Fruit fly (Drosophila melanogaster): ENCODE data around the gene CG11449.
A peak's percentile ranks its signal among the peaks of the same experiment; 100 is the strongest.

CG11449 gene

DNA sequence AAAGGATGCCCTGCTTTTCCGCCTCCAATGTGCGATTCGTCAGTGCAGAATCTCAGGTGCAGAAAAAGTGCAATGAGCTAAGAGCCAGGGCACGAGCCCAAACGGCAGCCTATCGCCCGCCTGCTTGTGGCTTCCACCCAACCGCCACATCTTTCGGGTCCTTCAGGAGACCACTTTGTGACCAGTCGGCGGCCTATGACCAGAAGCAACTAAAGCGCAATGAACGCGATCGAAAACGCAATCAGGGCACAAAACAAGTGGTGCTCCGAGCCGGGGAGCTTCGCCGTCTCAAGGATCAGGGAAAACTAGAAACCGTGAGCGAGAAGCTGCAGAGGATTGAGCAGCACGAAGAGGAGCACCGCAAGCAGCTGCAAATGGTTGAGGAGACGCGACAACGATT, at the start of gene CG11449:
Gene CG11449, plus strand, starts transcription at position 6 of the 400 bp plus-strand sequence.
- TF ChIP-seq Ets98B (GFP tag; IDR thresholded peaks at IDR 0.05) (no peak), CG9948 (tag; optimal IDR thresholded peaks at IDR 0.05) (no peak), CG17806 (tag; optimal IDR thresholded peaks at IDR 0.05) (no peak), CG8159 (tag; optimal IDR thresholded peaks at IDR 0.05) (no peak), CG12605 (GFP tag; IDR thresholded peaks at IDR 0.05) (no peak), CG34367 (tag; optimal IDR thresholded peaks at IDR 0.05) (no peak)

DNA sequence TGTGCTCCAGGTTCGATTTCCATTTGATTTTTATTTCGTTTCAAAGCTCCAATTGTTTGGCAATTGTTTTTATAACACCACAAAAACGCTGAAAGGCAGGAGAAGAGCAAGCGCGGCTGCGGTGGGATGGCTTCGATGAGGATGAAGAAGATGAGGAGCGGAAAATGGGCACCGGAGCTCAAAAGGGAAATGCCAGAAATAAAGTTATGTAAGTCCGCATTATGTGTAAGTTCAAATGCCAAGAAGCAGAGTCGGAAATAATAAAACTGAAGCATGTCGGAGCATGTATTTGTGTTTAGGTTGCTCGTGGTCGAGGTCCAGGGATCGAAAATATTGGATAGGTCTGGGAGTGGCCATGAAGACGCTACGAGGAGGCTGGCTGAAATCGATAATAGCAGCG, 48.8 kb upstream of the CG11449 start:
- TF ChIP-seq CG4496 (GFP tag; IDR thresholded peaks at IDR 0.05) (no peak), CG34367 (tag; optimal IDR thresholded peaks at IDR 0.05) (no peak), CG8159 (tag; optimal IDR thresholded peaks at IDR 0.05) (no peak), Pif1B (GFP tag; optimal IDR thresholded peaks at IDR 0.05) (no peak), gl (tag; optimal IDR thresholded peaks at IDR 0.05) (no peak), rn (GFP tag; IDR thresholded peaks at IDR 0.05) (no peak), EcR (GFP tag; optimal IDR thresholded peaks at IDR 0.05) (no peak), CG32121 (GFP tag; IDR thresholded peaks at IDR 0.05) (no peak), CG13204 (GFP tag; optimal IDR thresholded peaks at IDR 0.05) (no peak), CG15710 (tag; optimal IDR thresholded peaks at IDR 0.05) (no peak), CG9948 (tag; optimal IDR thresholded peaks at IDR 0.05) (no peak), CG10348 (GFP tag; IDR thresholded peaks at IDR 0.05) (no peak), Snoo (tag; optimal IDR thresholded peaks at IDR 0.05) (no peak), CG8301 (tag; optimal IDR thresholded peaks at IDR 0.05) (no peak), fd96Ca (GFP tag; IDR thresholded peaks at IDR 0.05) (no peak), CG17806 (tag; optimal IDR thresholded peaks at IDR 0.05) (no peak), Ets98B (GFP tag; IDR thresholded peaks at IDR 0.05) (no peak), CG14655 (GFP tag; optimal IDR thresholded peaks at IDR 0.05) (no peak), CG12605 (GFP tag; IDR thresholded peaks at IDR 0.05) (no peak), Pif1A (GFP tag; optimal IDR thresholded peaks at IDR 0.05) (no peak)

DNA sequence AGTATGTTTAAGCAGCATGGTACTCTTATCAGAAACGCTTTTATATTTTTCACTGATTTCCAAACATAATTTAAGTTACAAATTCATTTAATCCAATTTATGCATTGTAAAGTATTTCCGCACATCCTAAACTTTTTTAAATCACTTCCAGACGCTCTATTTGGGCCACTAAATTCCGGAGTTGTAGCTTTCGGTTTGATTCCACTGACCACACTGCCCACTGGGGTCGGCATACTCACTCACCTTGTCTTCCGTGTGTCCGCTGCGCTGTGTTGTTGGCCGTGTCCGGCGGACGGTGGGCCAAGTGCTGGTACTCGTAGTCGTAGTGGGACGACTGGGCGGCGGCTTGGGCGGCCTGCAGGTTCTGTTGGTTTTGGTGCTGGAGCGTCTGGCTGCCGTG, 47.5 kb upstream of the CG11449 start:
- no peak for TF ChIP-seq CG10348 (GFP tag; IDR thresholded peaks at IDR 0.05)
- no peak for TF ChIP-seq CG9948 (tag; optimal IDR thresholded peaks at IDR 0.05)
- TF ChIP-seq CG13204 (GFP tag; optimal IDR thresholded peaks at IDR 0.05), result no peak
- TF ChIP-seq Snoo (tag; optimal IDR thresholded peaks at IDR 0.05), result no peak
- no peak for TF ChIP-seq CG8301 (tag; optimal IDR thresholded peaks at IDR 0.05)
- TF ChIP-seq Pif1A (GFP tag; optimal IDR thresholded peaks at IDR 0.05), result no peak
- TF ChIP-seq CG34367 (tag; optimal IDR thresholded peaks at IDR 0.05), result no peak
- no peak for TF ChIP-seq CG14655 (GFP tag; optimal IDR thresholded peaks at IDR 0.05)
- no peak for TF ChIP-seq CG32121 (GFP tag; IDR thresholded peaks at IDR 0.05)
- no peak for TF ChIP-seq gl (tag; optimal IDR thresholded peaks at IDR 0.05)
- TF ChIP-seq D1 (tag; optimal IDR thresholded peaks at IDR 0.05), result no peak
- no peak for TF ChIP-seq CG8159 (tag; optimal IDR thresholded peaks at IDR 0.05)
- no peak for TF ChIP-seq Pif1B (GFP tag; optimal IDR thresholded peaks at IDR 0.05)
- no peak for TF ChIP-seq CG12605 (GFP tag; IDR thresholded peaks at IDR 0.05)
- no peak for TF ChIP-seq CG17806 (tag; optimal IDR thresholded peaks at IDR 0.05)
- TF ChIP-seq EcR (GFP tag; optimal IDR thresholded peaks at IDR 0.05), result no peak

DNA sequence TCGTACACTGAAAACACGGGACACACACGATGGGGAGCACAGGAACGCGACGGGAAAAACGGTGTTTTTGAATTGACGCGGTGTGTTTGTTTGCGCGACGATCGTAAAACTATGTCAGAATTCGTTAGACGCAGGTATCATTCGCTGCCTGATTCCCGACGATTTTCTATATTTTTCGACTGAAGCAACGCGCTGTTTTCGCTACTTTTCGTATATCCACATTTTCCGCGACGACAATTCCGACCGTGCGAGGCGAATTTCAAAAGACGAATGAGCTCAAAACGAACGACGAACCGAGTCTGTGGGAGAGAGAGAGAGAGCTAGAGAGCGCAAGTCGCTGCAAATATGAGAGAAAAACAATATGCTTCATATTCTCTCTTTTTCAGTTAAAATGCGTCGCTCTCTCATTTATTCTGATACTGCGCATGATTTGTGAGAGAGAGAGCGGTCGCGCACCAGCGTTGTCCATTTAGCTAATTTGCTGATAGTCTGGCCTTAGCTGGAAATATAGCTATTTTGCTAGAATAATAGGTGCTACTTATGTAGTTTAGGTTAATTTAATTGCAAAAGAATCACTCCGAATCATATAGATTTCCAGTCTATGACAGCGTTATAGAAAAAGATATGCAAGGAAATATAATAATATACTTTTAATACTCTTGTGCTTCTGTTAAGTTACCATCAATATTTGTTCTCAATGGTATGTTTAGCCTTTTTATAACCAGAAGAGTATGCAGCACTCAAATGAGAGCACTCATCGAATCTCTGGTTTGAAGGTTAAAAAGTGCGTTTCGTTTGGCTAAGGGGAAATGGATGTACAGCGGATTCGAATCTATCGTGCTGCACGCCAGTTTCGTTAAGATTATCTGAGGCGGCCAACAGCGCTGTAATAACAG, 46.3 kb upstream of the CG11449 start, which contains the start of gene Ten-m:
Gene Ten-m, minus strand, starts transcription at position 274 of the 896 bp plus-strand sequence.
- TF ChIP-seq CG12605 (GFP tag; IDR thresholded peaks at IDR 0.05) (peak; percentile 76), Pif1A (GFP tag; optimal IDR thresholded peaks at IDR 0.05) (peak; percentile 13), CG32121 (GFP tag; IDR thresholded peaks at IDR 0.05) (peak; percentile 45; the same call in 1 of the 2 replicates), Pif1B (GFP tag; optimal IDR thresholded peaks at IDR 0.05) (peak; percentile 72), CG13204 (GFP tag; optimal IDR thresholded peaks at IDR 0.05) (peak; percentile 41), CG10348 (GFP tag; IDR thresholded peaks at IDR 0.05) (no peak), CG8301 (tag; optimal IDR thresholded peaks at IDR 0.05) (peak; percentile 44), CG8159 (tag; optimal IDR thresholded peaks at IDR 0.05) (peak; percentile 28), CG17806 (tag; optimal IDR thresholded peaks at IDR 0.05) (no peak), fd96Ca (GFP tag; IDR thresholded peaks at IDR 0.05) (peak; percentile 56; the same call in 2 of the 3 replicates), rn (GFP tag; IDR thresholded peaks at IDR 0.05) (no peak), gl (tag; optimal IDR thresholded peaks at IDR 0.05) (no peak), Snoo (tag; optimal IDR thresholded peaks at IDR 0.05) (peak; percentile 14), CG14655 (GFP tag; optimal IDR thresholded peaks at IDR 0.05) (peak; percentile 56), EcR (GFP tag; optimal IDR thresholded peaks at IDR 0.05) (peak; percentile 46), CG9948 (tag; optimal IDR thresholded peaks at IDR 0.05) (peak; percentile 7), CG34367 (tag; optimal IDR thresholded peaks at IDR 0.05) (no peak), D1 (tag; optimal IDR thresholded peaks at IDR 0.05) (no peak), Ets98B (GFP tag; IDR thresholded peaks at IDR 0.05) (peak; percentile 61), CG15710 (tag; optimal IDR thresholded peaks at IDR 0.05) (peak; percentile 43), CG4496 (GFP tag; IDR thresholded peaks at IDR 0.05) (peak; percentile 41; the same call in 1 of the 3 replicates)

DNA sequence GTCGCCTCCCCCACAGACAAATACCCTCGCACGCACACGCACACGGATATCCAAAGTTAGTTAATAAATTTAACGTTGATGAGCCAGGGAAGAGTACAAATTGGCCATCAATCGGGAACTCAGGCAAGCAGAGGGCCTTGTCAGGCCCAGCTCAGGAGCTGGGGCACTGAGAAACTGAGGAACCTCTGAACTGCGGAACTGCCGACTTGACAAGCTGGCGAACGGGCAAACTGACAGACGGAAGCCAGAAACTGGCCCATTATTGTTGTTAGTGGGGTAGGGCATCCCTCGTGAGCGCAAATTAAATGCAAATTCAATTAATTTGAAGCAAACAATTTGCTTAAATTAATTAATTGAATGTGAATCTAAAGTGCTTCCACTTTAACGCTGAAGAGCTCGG, 38.1 kb upstream of the CG11449 start:
- no peak for TF ChIP-seq Pif1A (GFP tag; optimal IDR thresholded peaks at IDR 0.05)
- no peak for TF ChIP-seq CG13204 (GFP tag; optimal IDR thresholded peaks at IDR 0.05)
- TF ChIP-seq rn (GFP tag; IDR thresholded peaks at IDR 0.05), result no peak
- no peak for TF ChIP-seq Snoo (tag; optimal IDR thresholded peaks at IDR 0.05)
- no peak for TF ChIP-seq CG17806 (tag; optimal IDR thresholded peaks at IDR 0.05)
- TF ChIP-seq CG12605 (GFP tag; IDR thresholded peaks at IDR 0.05), result no peak
- TF ChIP-seq CG8159 (tag; optimal IDR thresholded peaks at IDR 0.05), result no peak
- TF ChIP-seq fd96Ca (GFP tag; IDR thresholded peaks at IDR 0.05), result no peak
- TF ChIP-seq CG34367 (tag; optimal IDR thresholded peaks at IDR 0.05), result no peak
- no peak for TF ChIP-seq CG10348 (GFP tag; IDR thresholded peaks at IDR 0.05)
- no peak for TF ChIP-seq CG15710 (tag; optimal IDR thresholded peaks at IDR 0.05)

Measured in whole organism, pupa.